Fruit fly (Drosophila melanogaster) Kc167 (cell line): Measurements from ENCODE around the gene Brr2.

Experiments used
- Sin3A ChIP-seq: fragments of >200 bp; optimal IDR thresholded peaks from 2 replicates; lab custom pipeline; 2018; ENCODE audit warnings: missing external identifiers
- h ChIP-seq: fragments of >200 bp; optimal IDR thresholded peaks from 3 replicates; lab custom pipeline; 2018; ENCODE audit warnings: missing external identifiers
- psq ChIP-seq: fragments of >200 bp; optimal IDR thresholded peaks from 2 replicates; lab custom pipeline; 2017; ENCODE audit warnings: missing external identifiers

DNA sequence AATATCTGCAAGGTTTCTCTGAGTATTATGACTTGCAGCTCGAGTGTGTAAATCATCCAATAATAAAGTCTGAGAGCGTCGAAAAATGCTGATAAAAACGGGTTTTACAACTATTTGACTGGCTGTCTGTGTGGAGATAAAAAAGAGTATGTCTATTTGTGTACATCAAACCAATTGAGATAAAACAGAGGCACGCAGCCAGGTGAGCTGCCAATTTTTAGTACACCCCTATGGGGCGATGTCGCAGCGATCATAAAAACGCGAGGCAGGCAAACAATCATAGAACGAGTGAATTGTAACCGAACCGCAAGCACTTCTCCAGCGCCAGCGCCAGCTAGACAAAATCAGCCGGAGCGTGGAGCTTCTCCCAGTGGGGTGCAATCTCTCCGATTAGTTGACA is 12.2 kb upstream of the Brr2 start, which contains the start of gene CG17027:
- TF ChIP-seq psq (lab: Kevin White, UChicago) (no peak), h (lab: Kevin White, UChicago) (no peak), Sin3A (lab: Kevin White, UChicago) (no peak)
